Fruit fly (Drosophila melanogaster): ENCODE data around the gene CG15141.

dm6 chr2L:17410358-17410757 lies at the start of gene CG15141, which contains the start of gene Polr2J:
- TF ChIP-seq CG8478 (optimal IDR thresholded peaks at IDR 0.05) (no peak), psq (optimal IDR thresholded peaks at IDR 0.05) (no peak), EcR (GFP tag; optimal IDR thresholded peaks at IDR 0.05) (no peak), usp (GFP tag; optimal IDR thresholded peaks at IDR 0.05) (no peak), pan (optimal IDR thresholded peaks at IDR 0.05) (no peak), Dll (optimal IDR thresholded peaks at IDR 0.05) (no peak)

Measured in whole organism.